Worm (Caenorhabditis elegans) whole organism, L2 larva: Measurements from ENCODE around the gene M01F1.9.

Experiments
- C34F6.9 ChIP-seq: fragments of 150-350 bp; optimal IDR thresholded peaks from 2 replicates; lab custom pipeline; 2014; ENCODE audit warnings: missing biosample characterization, missing genetic modification characterization
- F13H6.1 ChIP-seq: sonication (generic microtip); optimal IDR thresholded peaks from 2 replicates; lab custom pipeline; 2016; ENCODE audit warnings: missing genetic modification characterization, missing compliant biosample characterization
- R02D3.7 ChIP-seq: fragments of 150-350 bp; optimal IDR thresholded peaks from 2 replicates; lab custom pipeline; 2014; ENCODE audit warnings: missing biosample characterization, missing genetic modification characterization
- Y55F3AM.14 ChIP-seq: fragments of 200-800 bp; sonication (Bioruptor generic); optimal IDR thresholded peaks from 2 replicates; lab custom pipeline; 2018; ENCODE audit warnings: mild to moderate bottlenecking, missing genetic modification characterization, missing compliant biosample characterization
- ZK546.5 ChIP-seq: sonication (generic microtip); optimal IDR thresholded peaks from 2 replicates; lab custom pipeline; 2017; ENCODE audit warnings: missing biosample characterization, missing genetic modification characterization
- alr-1 ChIP-seq: fragments of 150-350 bp; optimal IDR thresholded peaks from 2 replicates; lab custom pipeline; 2014; ENCODE audit warnings: missing biosample characterization, missing genetic modification characterization
- aly-2 ChIP-seq: fragments of 150-350 bp; optimal IDR thresholded peaks from 2 replicates; lab custom pipeline; 2014; ENCODE audit warnings: missing biosample characterization, missing genetic modification characterization
- ama-1 ChIP-seq: fragments of 150-350 bp; optimal IDR thresholded peaks from 2 replicates; lab custom pipeline; 2018; ENCODE audit warnings: inconsistent platforms
- blmp-1 ChIP-seq: sonication (generic microtip); optimal IDR thresholded peaks from 2 replicates; lab custom pipeline; 2017; ENCODE audit warnings: missing genetic modification characterization, mild to moderate bottlenecking, missing compliant biosample characterization, antibody characterized with exemption, moderate library complexity; ENCODE audit not compliant: insufficient read depth
- ceh-16 ChIP-seq: fragments of 150-350 bp; optimal IDR thresholded peaks from 2 replicates; lab custom pipeline; 2014; ENCODE audit warnings: missing biosample characterization, missing genetic modification characterization
- ceh-82 ChIP-seq: fragments of 150-350 bp; optimal IDR thresholded peaks from 2 replicates; lab custom pipeline; 2014; ENCODE audit warnings: missing biosample characterization, missing genetic modification characterization
- crh-2 ChIP-seq: sonication (generic microtip); optimal IDR thresholded peaks from 2 replicates; lab custom pipeline; 2017; ENCODE audit warnings: missing biosample characterization, missing genetic modification characterization
- dmd-4 ChIP-seq: sonication (generic microtip); optimal IDR thresholded peaks from 2 replicates; lab custom pipeline; 2017; ENCODE audit warnings: missing biosample characterization, missing genetic modification characterization
- egl-27 ChIP-seq: sonication (generic microtip); optimal IDR thresholded peaks from 3 replicates; lab custom pipeline; 2017; ENCODE audit warnings: missing biosample characterization, missing genetic modification reagents, missing genetic modification characterization
- elt-1 ChIP-seq: fragments of 150-350 bp; optimal IDR thresholded peaks from 2 replicates; lab custom pipeline; 2014; ENCODE audit warnings: missing biosample characterization, missing genetic modification characterization
- elt-3 ChIP-seq: sonication (generic microtip); optimal IDR thresholded peaks from 2 replicates; lab custom pipeline; 2017; ENCODE audit warnings: missing biosample characterization, missing genetic modification characterization
- fos-1 ChIP-seq: fragments of 150-350 bp; optimal IDR thresholded peaks from 2 replicates; lab custom pipeline; 2014; ENCODE audit warnings: missing biosample characterization, missing genetic modification characterization
- gmeb-1 ChIP-seq: fragments of 150-350 bp; optimal IDR thresholded peaks from 2 replicates; lab custom pipeline; 2014; ENCODE audit warnings: missing biosample characterization, missing genetic modification characterization
- lin-11 ChIP-seq: fragments of 150-350 bp; sonication (generic microtip); optimal IDR thresholded peaks from 2 replicates; lab custom pipeline; 2014; ENCODE audit warnings: missing biosample characterization, missing genetic modification characterization, inconsistent platforms, mixed read lengths
- lin-13 ChIP-seq: fragments of 150-350 bp; optimal IDR thresholded peaks from 2 replicates; lab custom pipeline; 2014; ENCODE audit warnings: missing biosample characterization, missing genetic modification reagents, missing genetic modification characterization
- lin-39 ChIP-seq: fragments of 150-350 bp; optimal IDR thresholded peaks from 2 replicates; lab custom pipeline; 2014; ENCODE audit warnings: missing biosample characterization, missing genetic modification reagents, missing genetic modification characterization
- lsy-2 ChIP-seq, 2 experiments: fragments of 150-350 bp in 1 of 2; sonication (generic microtip) in 1 of 2; optimal IDR thresholded peaks; 2 replicates each; lab custom pipeline; 2014 to 2017; ENCODE audit warnings: missing biosample characterization in 2 of 2, missing genetic modification characterization in 2 of 2
- mab-5 ChIP-seq: fragments of 150-350 bp; optimal IDR thresholded peaks from 2 replicates; lab custom pipeline; 2014; ENCODE audit warnings: missing biosample characterization, missing genetic modification characterization
- mbf-1 ChIP-seq: sonication (generic microtip); optimal IDR thresholded peaks from 2 replicates; lab custom pipeline; 2017; ENCODE audit warnings: missing biosample characterization, missing genetic modification characterization
- mdl-1 ChIP-seq, 2 experiments: fragments of 150-350 bp in 1 of 2; sonication (generic microtip) in 1 of 2; optimal IDR thresholded peaks; 2 replicates each; lab custom pipeline; 2017; ENCODE audit warnings: missing biosample characterization in 2 of 2, missing genetic modification characterization in 2 of 2
- nhr-11 ChIP-seq: fragments of 150-350 bp; optimal IDR thresholded peaks from 2 replicates; lab custom pipeline; 2014; ENCODE audit warnings: missing biosample characterization, missing genetic modification characterization
- nhr-12 ChIP-seq: fragments of 150-350 bp; optimal IDR thresholded peaks from 2 replicates; lab custom pipeline; 2014; ENCODE audit warnings: missing biosample characterization, missing genetic modification characterization
- nhr-129 ChIP-seq: fragments of 150-350 bp; optimal IDR thresholded peaks from 2 replicates; lab custom pipeline; 2014; ENCODE audit warnings: missing biosample characterization, missing genetic modification characterization
- nhr-21 ChIP-seq: fragments of 150-350 bp; optimal IDR thresholded peaks from 2 replicates; lab custom pipeline; 2014; ENCODE audit warnings: missing biosample characterization, missing genetic modification characterization
- nhr-23 ChIP-seq: fragments of 150-350 bp; optimal IDR thresholded peaks from 2 replicates; lab custom pipeline; 2014; ENCODE audit warnings: missing biosample characterization, missing genetic modification reagents, missing genetic modification characterization
- nhr-237 ChIP-seq: fragments of 150-350 bp; optimal IDR thresholded peaks from 2 replicates; lab custom pipeline; 2014; ENCODE audit warnings: missing biosample characterization, missing genetic modification characterization
- nhr-25 ChIP-seq: fragments of 150-350 bp; sonication (generic microtip); optimal IDR thresholded peaks from 3 replicates; lab custom pipeline; 2014; ENCODE audit warnings: missing biosample characterization, missing genetic modification characterization
- nhr-6 ChIP-seq: fragments of 150-350 bp; optimal IDR thresholded peaks from 2 replicates; lab custom pipeline; 2014; ENCODE audit warnings: missing biosample characterization, missing genetic modification characterization
- nhr-77 ChIP-seq: fragments of 150-350 bp; optimal IDR thresholded peaks from 2 replicates; lab custom pipeline; 2014; ENCODE audit warnings: missing biosample characterization, missing genetic modification characterization
- peb-1 ChIP-seq: fragments of 150-350 bp; optimal IDR thresholded peaks from 2 replicates; lab custom pipeline; 2014; ENCODE audit warnings: missing biosample characterization, missing genetic modification characterization
- sem-4 ChIP-seq: fragments of 150-350 bp; optimal IDR thresholded peaks from 2 replicates; lab custom pipeline; 2014; ENCODE audit warnings: missing biosample characterization, missing genetic modification reagents, missing genetic modification characterization
- skn-1 ChIP-seq: sonication (generic microtip); optimal IDR thresholded peaks from 2 replicates; lab custom pipeline; 2017; ENCODE audit warnings: missing biosample characterization, missing genetic modification characterization
- sma-3 ChIP-seq: sonication (generic microtip); optimal IDR thresholded peaks from 2 replicates; lab custom pipeline; 2016; ENCODE audit warnings: missing genetic modification reagents, missing genetic modification characterization, missing compliant biosample characterization
- sma-9 ChIP-seq, 2 experiments: fragments of 150-350 bp in 1 of 2; sonication (generic microtip) in 1 of 2; optimal IDR thresholded peaks; 2 replicates each; lab custom pipeline; 2014 to 2016; ENCODE audit warnings: missing genetic modification characterization in 2 of 2, mild to moderate bottlenecking in 1 of 2, missing biosample characterization in 1 of 2, missing compliant biosample characterization in 1 of 2, missing genetic modification reagents in 1 of 2, moderate library complexity in 1 of 2
- snpc-4 ChIP-seq: fragments of 150-350 bp; optimal IDR thresholded peaks from 2 replicates; lab custom pipeline; 2014; ENCODE audit warnings: missing biosample characterization, missing genetic modification characterization
- unc-39 ChIP-seq: fragments of 150-350 bp; optimal IDR thresholded peaks from 2 replicates; lab custom pipeline; 2014; ENCODE audit warnings: missing biosample characterization, missing genetic modification characterization
- unc-55 ChIP-seq: fragments of 150-350 bp; sonication (generic microtip); optimal IDR thresholded peaks from 3 replicates; lab custom pipeline; 2014; ENCODE audit warnings: missing biosample characterization, missing genetic modification reagents, missing genetic modification characterization
- unc-62 ChIP-seq: fragments of 150-350 bp; optimal IDR thresholded peaks from 2 replicates; lab custom pipeline; 2014; ENCODE audit warnings: missing biosample characterization, missing genetic modification reagents, missing genetic modification characterization
- zag-1 ChIP-seq: fragments of 150-350 bp; optimal IDR thresholded peaks from 2 replicates; lab custom pipeline; 2014; ENCODE audit warnings: missing biosample characterization, missing genetic modification characterization
- ztf-1 ChIP-seq: fragments of 200-800 bp; sonication (Bioruptor generic); conservative IDR thresholded peaks from 2 replicates; pipeline ENCODE4 v1.3.6; 2022; ENCODE audit warnings: missing genetic modification characterization, missing compliant biosample characterization
- ztf-11 ChIP-seq: sonication (generic microtip); optimal IDR thresholded peaks from 2 replicates; lab custom pipeline; 2017; ENCODE audit warnings: missing biosample characterization, missing genetic modification characterization
- ztf-4 ChIP-seq: fragments of 150-350 bp; optimal IDR thresholded peaks from 2 replicates; lab custom pipeline; 2014; ENCODE audit warnings: missing biosample characterization, missing genetic modification characterization

M01F1.9 gene

DNA sequence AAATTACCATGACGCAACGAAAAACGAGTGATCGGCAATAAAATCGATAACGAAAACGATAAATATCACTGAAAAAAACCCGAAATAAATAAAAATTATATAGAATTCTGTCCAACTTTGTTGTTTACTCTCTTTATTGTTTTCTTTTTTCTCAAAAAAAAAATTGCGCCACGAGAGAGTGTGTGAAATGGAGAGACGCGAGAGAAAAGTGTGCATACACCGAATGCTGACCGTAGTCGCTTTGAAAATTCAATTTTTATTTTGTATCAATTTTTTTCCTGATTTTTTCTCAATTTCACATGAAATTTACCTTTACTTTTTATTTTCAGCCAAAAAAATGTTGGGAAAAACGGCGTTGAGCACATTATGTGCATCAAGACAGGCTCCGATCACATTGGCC lies 11.1 kb upstream of the M01F1.9 start, which contains the start of the genes M01F1.4 and mrpl-35:
Gene M01F1.4, minus strand, starts transcription at position 126 of the 400 bp plus-strand sequence.
Gene mrpl-35, plus strand, starts transcription at position 330 of the 400 bp plus-strand sequence.
- TF ChIP-seq nhr-237 (tag; lab: Kevin White, UChicago) (no peak), dmd-4 (tag; lab: Kevin White, UChicago) (no peak), C34F6.9 (tag; lab: Kevin White, UChicago) (peak; percentile 89), sma-3 (no peak), unc-55 (GFP tag; lab: Kevin White, UChicago) (peak; percentile 66), elt-3 (tag; lab: Kevin White, UChicago) (no peak), ceh-82 (tag; lab: Kevin White, UChicago) (no peak), alr-1 (no peak), nhr-21 (tag; lab: Kevin White, UChicago) (no peak), sem-4 (tag; lab: Kevin White, UChicago) (no peak), snpc-4 (no peak), F13H6.1 (tag; lab: Kevin White, UChicago) (peak; percentile 21), fos-1 (peak; percentile 34), gmeb-1 (tag; lab: Kevin White, UChicago) (peak; percentile 2), lin-13 (GFP tag; lab: Kevin White, UChicago) (peak; percentile 49), Y55F3AM.14 (GFP tag; lab: Kevin White, UChicago) (no peak), skn-1 (no peak), nhr-129 (tag; lab: Kevin White, UChicago) (peak; percentile 11), ama-1 (lab: Kevin White, UChicago) (no peak), crh-2 (peak; percentile 56), sma-9 (GFP tag; optimal IDR thresholded peaks at IDR 0.05; lab: Kevin White, UChicago) (peak; percentile 4), sma-9 (tag; optimal IDR thresholded peaks at IDR 0.05; lab: Kevin White, UChicago) (no peak), nhr-11 (tag; lab: Kevin White, UChicago) (no peak), lsy-2 (tag; optimal IDR thresholded peaks at IDR 0.05; lab: Kevin White, UChicago) (peak; percentile 85 to 98), ztf-1 (GFP tag; lab: Robert Waterston, UW) (no peak)

DNA sequence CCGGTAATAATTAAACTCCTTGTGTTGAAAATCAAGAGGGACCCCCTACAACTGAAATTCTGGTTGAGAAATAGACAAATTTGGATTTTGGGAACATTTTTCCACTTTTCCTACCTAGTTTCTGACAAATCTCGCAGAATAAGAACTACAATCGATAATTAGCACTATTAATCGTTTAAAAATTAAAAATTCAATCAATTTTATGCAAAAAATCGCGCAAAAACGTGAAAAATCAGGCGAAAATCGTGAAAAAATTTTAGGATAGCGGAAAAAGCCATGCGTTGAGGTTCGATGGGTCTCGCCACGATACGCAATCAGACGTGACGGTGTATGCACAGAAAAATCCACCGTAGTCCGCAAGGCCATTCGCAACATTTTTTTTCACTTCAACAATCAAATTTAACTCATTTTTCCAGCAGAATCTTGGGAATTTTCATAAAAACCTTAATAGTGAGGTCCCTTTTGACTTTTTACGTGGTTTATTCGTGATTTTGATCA lies 6.2 kb upstream of the M01F1.9 start, which contains the start of gene lias-1:
Gene lias-1, minus strand, starts transcription at position 51 of the 498 bp plus-strand sequence.
- TF ChIP-seq zag-1 (tag; lab: Kevin White, UChicago), result peak; percentile 29
- TF ChIP-seq C34F6.9 (tag; lab: Kevin White, UChicago), result peak; percentile 92
- peak in 1 of 2 experiments; percentile 21 for TF ChIP-seq mdl-1 (tag; optimal IDR thresholded peaks at IDR 0.05; lab: Kevin White, UChicago)
- TF ChIP-seq ztf-1 (GFP tag; lab: Robert Waterston, UW), result no peak
- TF ChIP-seq ceh-16 (tag; lab: Kevin White, UChicago), result peak; percentile 23
- no peak for TF ChIP-seq nhr-237 (tag; lab: Kevin White, UChicago)
- TF ChIP-seq blmp-1, result peak; percentile 75
- no peak for TF ChIP-seq ZK546.5 (tag; lab: Kevin White, UChicago)
- TF ChIP-seq gmeb-1 (tag; lab: Kevin White, UChicago), result peak; percentile 79
- no peak for TF ChIP-seq R02D3.7 (tag; lab: Kevin White, UChicago)
- no peak for TF ChIP-seq nhr-77 (tag; lab: Kevin White, UChicago)
- TF ChIP-seq unc-62 (GFP tag; lab: Kevin White, UChicago), result no peak
- TF ChIP-seq lsy-2 (tag; optimal IDR thresholded peaks at IDR 0.05; lab: Kevin White, UChicago), result peak; percentile 91 to 98
- TF ChIP-seq lin-13 (GFP tag; lab: Kevin White, UChicago), result peak; percentile 85
- TF ChIP-seq snpc-4, result peak; percentile 57
- TF ChIP-seq unc-55 (GFP tag; lab: Kevin White, UChicago), result peak; percentile 93
- no peak for TF ChIP-seq nhr-12
- peak; percentile 69 for TF ChIP-seq lin-11 (tag; lab: Kevin White, UChicago)
- TF ChIP-seq mbf-1 (tag; lab: Kevin White, UChicago), result no peak
- no peak for TF ChIP-seq ztf-11 (tag; lab: Kevin White, UChicago)
- no peak for TF ChIP-seq aly-2
- no peak for TF ChIP-seq nhr-11 (tag; lab: Kevin White, UChicago)
- TF ChIP-seq ceh-82 (tag; lab: Kevin White, UChicago), result no peak
- TF ChIP-seq nhr-25 (tag; lab: Kevin White, UChicago), result peak; percentile 86
- peak; percentile 88 for TF ChIP-seq crh-2
- peak; percentile 64 for TF ChIP-seq sma-3
- TF ChIP-seq elt-3 (tag; lab: Kevin White, UChicago), result no peak
- no peak for TF ChIP-seq Y55F3AM.14 (GFP tag; lab: Kevin White, UChicago)
- no peak for TF ChIP-seq unc-39
- TF ChIP-seq elt-1 (tag; lab: Kevin White, UChicago), result no peak
- TF ChIP-seq sma-9 (GFP tag; optimal IDR thresholded peaks at IDR 0.05; lab: Kevin White, UChicago), result peak; percentile 55
- no peak for TF ChIP-seq sma-9 (tag; optimal IDR thresholded peaks at IDR 0.05; lab: Kevin White, UChicago)
- peak; percentile 71 for TF ChIP-seq nhr-21 (tag; lab: Kevin White, UChicago)
- TF ChIP-seq ama-1 (lab: Kevin White, UChicago), result peak; percentile 49
- peak; percentile 91 for TF ChIP-seq nhr-129 (tag; lab: Kevin White, UChicago)
- peak; percentile 76 for TF ChIP-seq fos-1
- no peak for TF ChIP-seq alr-1
- no peak for TF ChIP-seq egl-27
- no peak for TF ChIP-seq dmd-4 (tag; lab: Kevin White, UChicago)
- peak; percentile 60 for TF ChIP-seq F13H6.1 (tag; lab: Kevin White, UChicago)
- peak; percentile 23 for TF ChIP-seq mab-5 (tag; lab: Kevin White, UChicago)
- TF ChIP-seq peb-1, result no peak
- no peak for TF ChIP-seq nhr-6
- TF ChIP-seq skn-1, result no peak
- TF ChIP-seq lin-39 (tag; lab: Kevin White, UChicago), result no peak
- TF ChIP-seq ztf-4, result peak; percentile 40
- TF ChIP-seq sem-4 (tag; lab: Kevin White, UChicago), result peak; percentile 43
- no peak for TF ChIP-seq nhr-23 (tag; lab: Kevin White, UChicago)
